Fruit fly (Drosophila melanogaster): ENCODE measurements around the gene teq.

The teq gene

DNA sequence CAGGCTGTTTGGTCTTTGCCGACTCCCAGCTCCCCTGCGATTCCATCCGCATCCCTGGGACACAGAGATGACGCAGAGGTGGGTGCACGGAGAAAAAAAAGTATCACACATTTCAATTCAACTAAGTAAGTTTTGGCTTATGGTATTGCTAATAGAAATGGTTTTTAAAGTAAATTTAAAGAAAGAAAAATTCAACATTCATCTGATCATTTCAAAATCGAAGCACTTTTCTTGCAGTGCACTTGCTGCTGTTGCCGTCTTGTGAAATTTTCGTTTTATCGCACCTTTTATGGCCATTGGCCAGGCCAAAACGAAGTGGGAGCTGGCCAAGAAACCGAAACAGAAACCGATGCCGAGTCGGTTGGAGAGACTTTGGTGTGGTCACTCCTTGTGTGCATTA lies 29.1 kb upstream of the teq start:
- TF ChIP-seq N (GFP tag; optimal IDR thresholded peaks at IDR 0.05) (no peak), brk (GFP tag; optimal IDR thresholded peaks at IDR 0.05) (peak; percentile 48), foxo (GFP tag; optimal IDR thresholded peaks at IDR 0.05) (peak in 1 of 2 experiments; percentile 85), br (GFP tag; optimal IDR thresholded peaks at IDR 0.05) (peak; percentile 79), Rel (GFP tag; optimal IDR thresholded peaks at IDR 0.05) (no peak), Rel (tag; optimal IDR thresholded peaks at IDR 0.05) (peak; percentile 5), lola (GFP tag; optimal IDR thresholded peaks at IDR 0.05) (no peak), OdsH (GFP tag; optimal IDR thresholded peaks at IDR 0.05) (peak; percentile 81), Dif (GFP tag; optimal IDR thresholded peaks at IDR 0.05; ENCODE audit: partially characterized antibody) (no peak), dl (GFP tag; optimal IDR thresholded peaks at IDR 0.05; ENCODE audit: insufficient read depth in 1 of 2, partially characterized antibody in 2 of 2) (no peak), woc (GFP tag; optimal IDR thresholded peaks at IDR 0.05) (peak; percentile 69), tai (GFP tag; optimal IDR thresholded peaks at IDR 0.05) (no peak), fru (GFP tag; optimal IDR thresholded peaks at IDR 0.05) (peak; percentile 88), dsf (GFP tag; optimal IDR thresholded peaks at IDR 0.05; ENCODE audit: borderline replicate concordance) (no peak), psq (GFP tag; optimal IDR thresholded peaks at IDR 0.05) (peak; percentile 64), GATAd (GFP tag; optimal IDR thresholded peaks at IDR 0.05) (no peak), sage (GFP tag; optimal IDR thresholded peaks at IDR 0.05) (peak; percentile 41), sv (GFP tag; optimal IDR thresholded peaks at IDR 0.05) (no peak), Jra (GFP tag; optimal IDR thresholded peaks at IDR 0.05) (peak; percentile 54), ey (GFP tag; optimal IDR thresholded peaks at IDR 0.05) (peak; percentile 78), Dfd (GFP tag; optimal IDR thresholded peaks at IDR 0.05) (no peak), CrebA (GFP tag; optimal IDR thresholded peaks at IDR 0.05; ENCODE audit: borderline replicate concordance) (no peak), Sp1 (GFP tag; optimal IDR thresholded peaks at IDR 0.05) (peak; percentile 64), Abd-B (GFP tag; optimal IDR thresholded peaks at IDR 0.05) (no peak), Hnf4 (GFP tag; optimal IDR thresholded peaks at IDR 0.05) (peak; percentile 63), Myc (optimal IDR thresholded peaks at IDR 0.05) (no peak), h (GFP tag; optimal IDR thresholded peaks at IDR 0.05) (peak; percentile 88), pan (optimal IDR thresholded peaks at IDR 0.05) (no peak), Vsx2 (GFP tag; optimal IDR thresholded peaks at IDR 0.05; ENCODE audit: partially characterized antibody) (no peak), rgr (GFP tag; optimal IDR thresholded peaks at IDR 0.05) (peak; percentile 69), CG32264 (GFP tag; optimal IDR thresholded peaks at IDR 0.05) (peak; percentile 71), CG9705 (GFP tag; optimal IDR thresholded peaks at IDR 0.05) (peak; percentile 44), dmrt93B (GFP tag; optimal IDR thresholded peaks at IDR 0.05) (peak; percentile 59), usp (GFP tag; optimal IDR thresholded peaks at IDR 0.05) (no peak), HLH106 (tag; optimal IDR thresholded peaks at IDR 0.05) (peak; percentile 79), Mio (GFP tag; optimal IDR thresholded peaks at IDR 0.05) (no peak), Hr78 (GFP tag; optimal IDR thresholded peaks at IDR 0.05) (no peak), jim (GFP tag; optimal IDR thresholded peaks at IDR 0.05) (no peak), Hr83 (GFP tag; optimal IDR thresholded peaks at IDR 0.05; ENCODE audit: poor library complexity, severe bottlenecking) (no peak)

dm6 chr3L:9046274-9046673 lies 28.2 kb upstream of the teq start:
- no peak for TF ChIP-seq CG32264 (GFP tag; optimal IDR thresholded peaks at IDR 0.05)
- TF ChIP-seq br (GFP tag; optimal IDR thresholded peaks at IDR 0.05), result no peak

DNA sequence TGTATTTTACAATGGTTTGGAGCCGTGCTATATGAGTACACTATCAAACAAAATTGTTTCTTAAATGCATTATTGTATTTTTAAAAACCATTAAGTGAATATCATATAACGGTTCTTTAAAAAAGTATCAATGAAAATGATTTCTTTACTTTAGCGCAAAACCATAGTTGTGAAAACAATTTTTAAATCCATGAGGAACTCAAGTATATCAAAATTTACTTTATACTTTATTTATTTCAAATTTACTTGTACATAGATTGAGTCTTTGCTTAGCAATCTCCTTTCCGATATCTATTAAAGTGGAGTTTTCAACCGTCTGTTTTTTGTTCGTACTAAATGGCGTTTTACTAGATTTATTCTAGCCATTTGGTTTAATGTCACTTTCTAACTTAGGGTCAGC lies 27.4 kb upstream of the teq start, which contains the start of gene Argk2:
Gene Argk2, plus strand, starts transcription at position 378 of the 400 bp plus-strand sequence.
- TF ChIP-seq Sp1 (GFP tag; optimal IDR thresholded peaks at IDR 0.05) (no peak), CG32264 (GFP tag; optimal IDR thresholded peaks at IDR 0.05) (no peak), N (GFP tag; optimal IDR thresholded peaks at IDR 0.05) (no peak), Hr78 (GFP tag; optimal IDR thresholded peaks at IDR 0.05) (no peak), HLH106 (tag; optimal IDR thresholded peaks at IDR 0.05) (peak; percentile 28), Myc (optimal IDR thresholded peaks at IDR 0.05) (peak; percentile 82), dl (GFP tag; optimal IDR thresholded peaks at IDR 0.05; ENCODE audit: insufficient read depth in 1 of 2, partially characterized antibody in 2 of 2) (no peak), Abd-B (GFP tag; optimal IDR thresholded peaks at IDR 0.05) (no peak), br (GFP tag; optimal IDR thresholded peaks at IDR 0.05) (no peak), woc (GFP tag; optimal IDR thresholded peaks at IDR 0.05) (no peak)

All from whole organism, wandering third instar larva.